Worm (Caenorhabditis elegans) whole organism, midembryonic: ENCODE data around the gene T26C12.3.

Experiments
- T22C8.4 ChIP-seq: fragments of 200-800 bp; sonication (Bioruptor generic); IDR thresholded peaks from 2 replicates; pipeline ENCODE4 v1.3.6; 2022; ENCODE audit warnings: missing genetic modification characterization, missing compliant biosample characterization
- cog-1 ChIP-seq: sonication (generic microtip); optimal IDR thresholded peaks from 2 replicates; lab custom pipeline; 2016; ENCODE audit warnings: missing genetic modification characterization, missing compliant biosample characterization
- flt-1 ChIP-seq: fragments of 200-800 bp; sonication (Bioruptor generic); IDR thresholded peaks from 2 replicates; pipeline ENCODE4 v1.3.6; 2022; ENCODE audit warnings: missing genetic modification characterization, missing compliant biosample characterization
- klf-2 ChIP-seq: fragments of 200-800 bp; sonication (Bioruptor generic); conservative IDR thresholded peaks from 2 replicates; pipeline ENCODE4 v1.3.6; 2022; ENCODE audit warnings: missing genetic modification reagents, missing genetic modification characterization, missing compliant biosample characterization
- med-1 ChIP-seq: sonication (generic microtip); optimal IDR thresholded peaks from 2 replicates; lab custom pipeline; 2017; ENCODE audit warnings: missing genetic modification characterization, mild to moderate bottlenecking, missing compliant biosample characterization, antibody characterized with exemption, missing genetic modification reagents; ENCODE audit not compliant: insufficient read depth
- ref-1 ChIP-seq: fragments of 200-800 bp; sonication (Bioruptor generic); conservative IDR thresholded peaks from 2 replicates; pipeline ENCODE4 v1.3.6; 2022; ENCODE audit warnings: missing genetic modification reagents, missing genetic modification characterization, missing compliant biosample characterization
- tab-1 ChIP-seq: fragments of 200-800 bp; sonication (Bioruptor generic); IDR thresholded peaks from 2 replicates; pipeline ENCODE4 v1.3.6; 2022; ENCODE audit warnings: missing genetic modification characterization, missing compliant biosample characterization
- ztf-23 ChIP-seq: fragments of 200-800 bp; sonication (Bioruptor generic); IDR thresholded peaks from 2 replicates; pipeline ENCODE4 v1.3.6; 2022; ENCODE audit warnings: missing genetic modification reagents, missing genetic modification characterization, missing compliant biosample characterization
- ztf-29 ChIP-seq: fragments of 200-800 bp; sonication (Bioruptor generic); IDR thresholded peaks from 2 replicates; pipeline ENCODE4 v1.3.6; 2022; ENCODE audit warnings: missing genetic modification reagents, missing genetic modification characterization, missing compliant biosample characterization

T26C12.3 gene

DNA sequence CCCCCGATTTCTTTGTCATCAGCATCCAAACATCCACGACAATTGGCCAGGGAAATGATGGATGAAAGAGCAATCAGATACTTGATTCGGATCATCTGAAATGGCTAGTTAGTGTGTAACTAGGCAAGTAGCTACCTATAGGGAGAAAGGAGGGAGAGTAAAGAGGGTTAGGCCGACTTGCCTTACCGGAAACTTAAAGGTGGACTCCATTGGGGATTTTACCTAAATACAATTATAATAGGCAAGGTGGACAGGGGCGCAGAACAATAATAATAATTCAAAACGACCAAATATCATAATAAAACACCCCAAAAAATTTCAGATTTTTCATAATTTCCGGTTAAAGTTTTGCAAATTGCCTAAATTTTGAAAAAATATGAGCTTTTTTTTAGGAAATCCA is 5.6 kb downstream of the T26C12.3 start, which contains the start of gene clec-173:
Gene clec-173, minus strand, starts transcription at position 101 of the 400 bp plus-strand sequence.
- TF ChIP-seq klf-2 (no peak), flt-1 (GFP tag; lab: Robert Waterston, UW) (no peak), cog-1 (no peak), ztf-23 (no peak), med-1 (GFP tag; lab: Kevin White, UChicago) (no peak), T22C8.4 (GFP tag; lab: Robert Waterston, UW) (no peak), ref-1 (GFP tag; lab: Robert Waterston, UW) (no peak), ztf-29 (no peak), tab-1 (GFP tag; lab: Robert Waterston, UW) (no peak)

DNA sequence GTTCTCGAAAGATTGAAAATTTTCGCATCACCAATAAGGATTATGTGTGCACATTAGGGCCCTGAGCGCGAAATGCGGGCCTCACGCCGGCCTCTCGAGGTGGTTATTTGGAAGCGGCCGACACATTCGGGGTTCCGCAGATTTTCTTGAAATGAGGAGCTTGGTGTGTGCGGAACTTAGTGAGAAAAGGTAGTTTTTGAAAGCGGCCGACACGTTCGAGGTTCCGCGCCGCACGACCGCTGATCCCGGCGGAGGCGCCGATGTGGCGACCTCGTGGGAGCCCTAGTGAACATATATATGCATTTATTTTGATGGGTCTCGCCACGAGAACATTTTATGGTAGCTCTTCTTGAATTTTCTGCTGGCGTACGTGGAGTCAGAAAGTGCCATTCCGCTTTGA is 6.4 kb downstream of the T26C12.3 start:
- TF ChIP-seq flt-1 (GFP tag; lab: Robert Waterston, UW) (0 out of 2 replicates have a peak, but pooled peaks have one; percentile 59), T22C8.4 (GFP tag; lab: Robert Waterston, UW) (no peak), ref-1 (GFP tag; lab: Robert Waterston, UW) (no peak), klf-2 (no peak)

ce11 chrIV:3265657-3266056 is 7.5 kb downstream of the T26C12.3 start, which contains the start of gene T26C12.2:
T26C12.2 (minus strand) TSS chrIV:3265757.
- TF ChIP-seq ref-1 (GFP tag; lab: Robert Waterston, UW), result no peak
- no peak for TF ChIP-seq ztf-29
- TF ChIP-seq T22C8.4 (GFP tag; lab: Robert Waterston, UW), result no peak

DNA sequence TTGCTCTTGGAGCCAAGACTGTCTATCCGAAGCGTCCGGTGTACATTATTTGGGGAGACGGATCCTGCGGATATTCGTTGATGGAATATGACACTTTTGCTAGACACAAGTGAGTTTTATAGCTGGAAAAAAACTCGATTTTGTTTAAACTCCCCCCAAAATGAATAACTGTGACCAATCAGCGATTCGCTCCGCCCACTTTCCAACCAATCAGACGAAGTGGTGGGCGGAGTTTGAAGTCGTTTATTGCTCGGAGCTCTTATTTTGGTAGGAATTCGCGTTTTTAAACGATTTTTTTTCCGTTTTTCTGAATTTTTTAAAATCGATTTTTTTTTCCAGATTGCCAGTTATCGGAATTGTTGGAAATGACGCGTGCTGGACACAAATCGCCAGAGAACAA is 11.4 kb downstream of the T26C12.3 start:
- TF ChIP-seq flt-1 (GFP tag; lab: Robert Waterston, UW), result no peak
- no peak for TF ChIP-seq tab-1 (GFP tag; lab: Robert Waterston, UW)
- TF ChIP-seq med-1 (GFP tag; lab: Kevin White, UChicago), result no peak
- no peak for TF ChIP-seq cog-1
- TF ChIP-seq klf-2, result no peak
- no peak for TF ChIP-seq T22C8.4 (GFP tag; lab: Robert Waterston, UW)
- no peak for TF ChIP-seq ztf-23

ce11 chrIV:3260216-3260615 is 13.0 kb downstream of the T26C12.3 start:
- TF ChIP-seq med-1 (GFP tag; lab: Kevin White, UChicago) (no peak), ref-1 (GFP tag; lab: Robert Waterston, UW) (no peak), ztf-29 (no peak), T22C8.4 (GFP tag; lab: Robert Waterston, UW) (no peak), cog-1 (no peak)

DNA sequence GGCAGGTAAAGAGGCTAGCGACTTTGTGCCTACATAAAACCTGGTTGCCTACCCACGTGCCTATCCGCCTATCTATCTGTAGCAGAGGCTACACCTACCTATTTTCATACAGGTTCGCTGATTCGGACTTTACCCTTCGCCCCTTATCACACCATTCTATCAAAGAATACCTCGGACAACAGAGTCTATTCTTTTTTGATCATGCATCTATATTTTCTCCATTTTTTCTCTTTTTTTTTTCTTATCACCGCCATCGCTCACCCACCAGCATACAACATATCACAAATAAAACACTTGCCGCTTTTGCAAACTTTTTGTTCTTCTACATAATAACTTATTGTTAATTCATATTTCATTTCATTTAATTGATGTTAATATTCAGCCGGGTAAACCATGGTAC is 14.7 kb downstream of the T26C12.3 start, which contains the start of gene T26C12.1:
Gene T26C12.1, plus strand, starts transcription at position 383 of the 400 bp plus-strand sequence.
- TF ChIP-seq tab-1 (GFP tag; lab: Robert Waterston, UW) (no peak), ref-1 (GFP tag; lab: Robert Waterston, UW) (no peak), klf-2 (no peak), flt-1 (GFP tag; lab: Robert Waterston, UW) (no peak), T22C8.4 (GFP tag; lab: Robert Waterston, UW) (no peak), ztf-23 (no peak), med-1 (GFP tag; lab: Kevin White, UChicago) (no peak), cog-1 (no peak), ztf-29 (no peak)

- no peak for TF ChIP-seq T22C8.4 (GFP tag; lab: Robert Waterston, UW)
Observed at ce11 chrIV:3256866-3257265, 16.3 kb downstream of the T26C12.3 start.

- TF ChIP-seq tab-1 (GFP tag; lab: Robert Waterston, UW) (no peak), flt-1 (GFP tag; lab: Robert Waterston, UW) (no peak), ref-1 (GFP tag; lab: Robert Waterston, UW) (no peak), cog-1 (no peak), ztf-23 (no peak), klf-2 (no peak), med-1 (GFP tag; lab: Kevin White, UChicago) (no peak), T22C8.4 (GFP tag; lab: Robert Waterston, UW) (no peak)
Observed at ce11 chrIV:3254443-3254842, 18.8 kb downstream of the T26C12.3 start, which contains the start of gene dmd-9. dmd-9 (minus strand) TSS chrIV:3254543.

DNA sequence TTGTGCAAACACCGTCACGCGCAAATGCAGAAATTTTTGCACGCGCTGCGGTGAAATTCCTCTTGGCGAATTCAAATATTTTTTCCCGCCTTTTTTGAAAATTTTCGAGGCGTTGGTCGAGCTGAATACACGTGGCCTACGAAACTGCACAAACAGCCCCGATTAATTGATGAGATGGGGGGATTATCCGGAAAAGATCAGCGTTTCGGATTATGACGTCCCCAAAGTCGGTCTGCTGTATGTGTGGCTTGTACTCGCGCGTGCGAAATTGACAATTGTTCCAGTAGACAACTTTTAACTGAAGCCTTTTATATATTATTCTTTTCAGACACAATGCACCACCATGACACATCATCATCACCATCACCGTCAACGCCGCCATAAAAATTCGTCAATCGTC is 21.1 kb downstream of the T26C12.3 start:
- no peak for TF ChIP-seq T22C8.4 (GFP tag; lab: Robert Waterston, UW)
- TF ChIP-seq cog-1, result no peak
- TF ChIP-seq flt-1 (GFP tag; lab: Robert Waterston, UW), result no peak
- TF ChIP-seq ref-1 (GFP tag; lab: Robert Waterston, UW), result no peak
- TF ChIP-seq tab-1 (GFP tag; lab: Robert Waterston, UW), result no peak
- no peak for TF ChIP-seq med-1 (GFP tag; lab: Kevin White, UChicago)
- no peak for TF ChIP-seq ztf-29
- TF ChIP-seq klf-2, result no peak

DNA sequence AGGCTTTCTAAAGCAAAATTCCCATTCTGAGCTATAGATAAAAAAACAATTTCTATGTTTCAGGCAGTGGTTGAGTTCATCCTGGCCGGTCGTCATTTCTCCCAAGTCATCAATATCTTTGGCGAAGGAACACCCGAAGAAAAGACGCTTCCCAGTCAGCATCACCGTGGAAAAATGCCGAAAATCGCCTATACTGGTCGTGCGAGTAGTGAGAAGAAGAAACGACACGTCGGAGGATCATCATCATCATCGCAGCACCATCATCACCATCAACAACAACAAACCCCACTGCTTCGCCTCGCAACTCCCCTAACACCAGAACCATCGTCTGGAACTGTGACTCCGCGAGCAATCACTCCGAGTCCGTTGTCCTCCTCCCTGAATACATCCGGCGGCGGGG is 21.6 kb downstream of the T26C12.3 start:
- TF ChIP-seq ref-1 (GFP tag; lab: Robert Waterston, UW), result no peak
- TF ChIP-seq tab-1 (GFP tag; lab: Robert Waterston, UW), result no peak
- no peak for TF ChIP-seq flt-1 (GFP tag; lab: Robert Waterston, UW)
- no peak for TF ChIP-seq cog-1
- TF ChIP-seq ztf-23, result no peak
- TF ChIP-seq med-1 (GFP tag; lab: Kevin White, UChicago), result no peak
- TF ChIP-seq klf-2, result no peak
- TF ChIP-seq ztf-29, result no peak
- TF ChIP-seq T22C8.4 (GFP tag; lab: Robert Waterston, UW), result no peak

- no peak for TF ChIP-seq ref-1 (GFP tag; lab: Robert Waterston, UW)
- TF ChIP-seq flt-1 (GFP tag; lab: Robert Waterston, UW), result no peak
- no peak for TF ChIP-seq ztf-23
- TF ChIP-seq cog-1, result no peak
- TF ChIP-seq ztf-29, result no peak
- no peak for TF ChIP-seq T22C8.4 (GFP tag; lab: Robert Waterston, UW)
- no peak for TF ChIP-seq tab-1 (GFP tag; lab: Robert Waterston, UW)
Observed at ce11 chrIV:3250020-3250419, 23.2 kb downstream of the T26C12.3 start.
